Fruit fly (Drosophila melanogaster) whole organism, embryonic: ENCODE measurements around the gene tsl.

ENCODE experiments used
- Abd-B ChIP-seq: fragments of 200-800 bp; sonication (Bioruptor generic); optimal IDR thresholded peaks from 2 replicates; lab custom pipeline; 2018; ENCODE audit warnings: missing biosample characterization, mild to moderate bottlenecking, missing genetic modification characterization, moderate library complexity
- Antp ChIP-seq: fragments of 200-800 bp; sonication (Bioruptor generic); optimal IDR thresholded peaks from 3 replicates; lab custom pipeline; 2016; ENCODE audit warnings: missing biosample characterization, missing genetic modification characterization
- CG10147 ChIP-seq: fragments of 200-800 bp; sonication (Bioruptor generic); optimal IDR thresholded peaks from 2 replicates; lab custom pipeline; 2019; ENCODE audit warnings: missing biosample characterization, mild to moderate bottlenecking, missing genetic modification characterization, moderate library complexity
- CG10654 ChIP-seq: fragments of 200-800 bp; sonication (Bioruptor generic); optimal IDR thresholded peaks from 2 replicates; lab custom pipeline; 2016; ENCODE audit warnings: missing biosample characterization, missing genetic modification characterization
- CG11560 ChIP-seq: fragments of 200-800 bp; sonication (Bioruptor generic); IDR thresholded peaks from 3 replicates; pipeline ENCODE4 v1.3.6; 2022; ENCODE audit warnings: missing biosample characterization, missing genetic modification characterization
- CG1529 ChIP-seq: fragments of 200-800 bp; sonication (Bioruptor generic); optimal IDR thresholded peaks from 3 replicates; lab custom pipeline; 2018; ENCODE audit warnings: missing biosample characterization, missing genetic modification characterization
- CG2678 ChIP-seq: fragments of 200-800 bp; sonication (Bioruptor generic); optimal IDR thresholded peaks from 3 replicates; lab custom pipeline; 2019; ENCODE audit warnings: missing biosample characterization, mild to moderate bottlenecking, missing genetic modification characterization, moderate library complexity
- CG30020 ChIP-seq: fragments of 200-800 bp; optimal IDR thresholded peaks from 2 replicates; lab custom pipeline; 2019; ENCODE audit warnings: missing biosample characterization, mild to moderate bottlenecking, missing genetic modification characterization, moderate library complexity
- CG32532 ChIP-seq: fragments of 200-800 bp; sonication (Bioruptor generic); IDR thresholded peaks from 2 replicates; pipeline ENCODE4 v1.3.6; 2022; ENCODE audit warnings: missing biosample characterization, missing genetic modification characterization
- CG3407 ChIP-seq: fragments of 200-800 bp; sonication (Bioruptor generic); optimal IDR thresholded peaks from 2 replicates; lab custom pipeline; 2018; ENCODE audit warnings: missing biosample characterization, mild to moderate bottlenecking, missing genetic modification characterization
- CG4707 ChIP-seq: fragments of 200-800 bp; sonication (Bioruptor generic); optimal IDR thresholded peaks from 2 replicates; lab custom pipeline; 2018; ENCODE audit warnings: missing biosample characterization, mild to moderate bottlenecking, missing genetic modification characterization, moderate library complexity
- CG7357 ChIP-seq: fragments of 200-800 bp; sonication (Bioruptor generic); IDR thresholded peaks from 3 replicates; pipeline ENCODE4 v1.3.6; 2022; ENCODE audit warnings: missing biosample characterization, missing genetic modification characterization
- CG7556 ChIP-seq: fragments of 200-800 bp; sonication (Bioruptor generic); optimal IDR thresholded peaks from 2 replicates; lab custom pipeline; 2017; ENCODE audit warnings: missing biosample characterization, mild to moderate bottlenecking, missing genetic modification characterization
- CG7928 ChIP-seq: fragments of 200-800 bp; sonication (Bioruptor generic); optimal IDR thresholded peaks from 2 replicates; lab custom pipeline; 2017; ENCODE audit warnings: missing biosample characterization, mild to moderate bottlenecking, missing genetic modification characterization
- E2f1 ChIP-seq: fragments of 200-800 bp; sonication (Bioruptor generic); IDR thresholded peaks from 2 replicates; pipeline ENCODE4 v1.3.6; 2022; ENCODE audit warnings: missing biosample characterization, missing genetic modification characterization
- Fer1 ChIP-seq: fragments of 200-800 bp; sonication (Bioruptor generic); optimal IDR thresholded peaks from 2 replicates; lab custom pipeline; 2017; ENCODE audit warnings: missing biosample characterization, mild to moderate bottlenecking, missing genetic modification characterization
- Gug ChIP-seq: fragments of 200-800 bp; sonication (Bioruptor generic); IDR thresholded peaks from 4 replicates; pipeline ENCODE4 v1.3.6; 2022; ENCODE audit warnings: missing biosample characterization, missing genetic modification characterization
- Hey ChIP-seq: fragments of 200-800 bp; sonication (Bioruptor generic); optimal IDR thresholded peaks from 3 replicates; lab custom pipeline; 2018; ENCODE audit warnings: missing biosample characterization, mild to moderate bottlenecking, missing genetic modification characterization
- Hmr ChIP-seq: fragments of 200-800 bp; sonication (Bioruptor generic); optimal IDR thresholded peaks from 3 replicates; lab custom pipeline; 2017; ENCODE audit warnings: mild to moderate bottlenecking, missing biosample characterization, missing genetic modification reagents, missing genetic modification characterization
- Hr3 ChIP-seq: fragments of 200-800 bp; sonication (Bioruptor generic); optimal IDR thresholded peaks from 3 replicates; lab custom pipeline; 2016; ENCODE audit warnings: missing biosample characterization, missing genetic modification characterization
- Mrtf ChIP-seq: fragments of 200-800 bp; sonication (Bioruptor generic); IDR thresholded peaks from 3 replicates; pipeline ENCODE4 v1.3.6; 2022; ENCODE audit warnings: missing biosample characterization, missing genetic modification characterization
- Myb ChIP-seq: fragments of 200-800 bp; sonication (Bioruptor generic); optimal IDR thresholded peaks from 2 replicates; lab custom pipeline; 2016; ENCODE audit warnings: missing biosample characterization, missing genetic modification characterization
- NK7.1 ChIP-seq: fragments of 200-800 bp; sonication (Bioruptor generic); optimal IDR thresholded peaks from 3 replicates; lab custom pipeline; 2016; ENCODE audit warnings: missing biosample characterization, missing genetic modification characterization
- Neu2 ChIP-seq: fragments of 200-800 bp; sonication (Bioruptor generic); optimal IDR thresholded peaks from 3 replicates; lab custom pipeline; 2016; ENCODE audit warnings: missing biosample characterization, missing genetic modification characterization, borderline replicate concordance
- Sox100B ChIP-seq: fragments of 200-800 bp; sonication (Bioruptor generic); optimal IDR thresholded peaks from 3 replicates; lab custom pipeline; 2018; ENCODE audit warnings: missing biosample characterization, mild to moderate bottlenecking, missing genetic modification characterization
- Sox102F ChIP-seq: fragments of 200-800 bp; sonication (Bioruptor generic); optimal IDR thresholded peaks from 2 replicates; lab custom pipeline; 2018; ENCODE audit warnings: missing biosample characterization, mild to moderate bottlenecking, missing genetic modification characterization, moderate library complexity
- Ssrp ChIP-seq: fragments of 200-800 bp; sonication (Bioruptor generic); optimal IDR thresholded peaks from 2 replicates; lab custom pipeline; 2018; ENCODE audit warnings: missing biosample characterization, mild to moderate bottlenecking, missing genetic modification characterization, moderate library complexity
- Taf1 ChIP-seq: fragments of 200-800 bp; sonication (Bioruptor generic); IDR thresholded peaks from 2 replicates; pipeline ENCODE4 v1.3.6; 2022; ENCODE audit warnings: missing biosample characterization, missing genetic modification characterization
- al ChIP-seq: fragments of 200-800 bp; sonication (Bioruptor generic); IDR thresholded peaks from 2 replicates; pipeline ENCODE4 v1.3.6; 2022; ENCODE audit warnings: missing biosample characterization, missing genetic modification characterization
- aop ChIP-seq: fragments of 200-800 bp; sonication (Bioruptor generic); IDR thresholded peaks from 2 replicates; pipeline ENCODE4 v1.3.6; 2022; ENCODE audit warnings: missing biosample characterization, missing genetic modification characterization
- caup ChIP-seq: fragments of 200-800 bp; sonication (Bioruptor generic); optimal IDR thresholded peaks from 3 replicates; lab custom pipeline; 2017; ENCODE audit warnings: missing biosample characterization, mild to moderate bottlenecking, missing genetic modification characterization, moderate library complexity; ENCODE audit not compliant: severe bottlenecking
- chn ChIP-seq: fragments of 200-800 bp; sonication (Bioruptor generic); optimal IDR thresholded peaks from 2 replicates; lab custom pipeline; 2016; ENCODE audit warnings: missing biosample characterization, missing genetic modification characterization
- dati ChIP-seq: fragments of 200-800 bp; sonication (Bioruptor generic); IDR thresholded peaks from 2 replicates; pipeline ENCODE4 v1.3.6; 2022; ENCODE audit warnings: missing biosample characterization, missing genetic modification characterization
- disco-r ChIP-seq: fragments of 200-800 bp; sonication (Bioruptor generic); optimal IDR thresholded peaks from 2 replicates; lab custom pipeline; 2016; ENCODE audit warnings: missing biosample characterization, missing genetic modification characterization
- dmrt11E ChIP-seq: fragments of 200-800 bp; sonication (Bioruptor generic); optimal IDR thresholded peaks from 3 replicates; lab custom pipeline; 2018; ENCODE audit warnings: missing biosample characterization, mild to moderate bottlenecking, missing genetic modification characterization, moderate library complexity
- dpn ChIP-seq, 2 experiments: fragments of 200-800 bp; sonication (Bioruptor generic); optimal IDR thresholded peaks; 3 replicates each; lab custom pipeline; 2016; ENCODE audit warnings: missing biosample characterization in 2 of 2, missing genetic modification characterization in 2 of 2
- ems ChIP-seq: fragments of 200-800 bp; sonication (Bioruptor generic); optimal IDR thresholded peaks from 3 replicates; lab custom pipeline; 2016; ENCODE audit warnings: missing biosample characterization, missing genetic modification characterization
- fd96Cb ChIP-seq: fragments of 200-800 bp; sonication (Bioruptor generic); optimal IDR thresholded peaks from 2 replicates; lab custom pipeline; 2018; ENCODE audit warnings: missing biosample characterization, mild to moderate bottlenecking, missing genetic modification characterization, moderate library complexity
- gfzf ChIP-seq: fragments of 200-800 bp; sonication (Bioruptor generic); optimal IDR thresholded peaks from 2 replicates; lab custom pipeline; 2016; ENCODE audit warnings: missing biosample characterization, mild to moderate bottlenecking, missing genetic modification characterization, moderate library complexity
- gro ChIP-seq: fragments of 200-800 bp; sonication (Bioruptor generic); optimal IDR thresholded peaks from 2 replicates; lab custom pipeline; 2016; ENCODE audit warnings: missing biosample characterization, missing genetic modification characterization
- gsb-n ChIP-seq: fragments of 200-800 bp; sonication (Bioruptor generic); optimal IDR thresholded peaks from 3 replicates; lab custom pipeline; 2018; ENCODE audit warnings: missing biosample characterization, mild to moderate bottlenecking, missing genetic modification characterization
- mld ChIP-seq: fragments of 200-800 bp; sonication (Bioruptor generic); IDR thresholded peaks from 3 replicates; pipeline ENCODE4 v1.3.6; 2022; ENCODE audit warnings: missing biosample characterization, missing genetic modification characterization; ENCODE audit not compliant: partially characterized antibody
- peb ChIP-seq: fragments of 200-800 bp; sonication (Bioruptor generic); IDR thresholded peaks from 2 replicates; pipeline ENCODE4 v1.3.6; 2022; ENCODE audit warnings: missing biosample characterization, missing genetic modification characterization
- pfk ChIP-seq: fragments of 200-800 bp; sonication (Bioruptor generic); optimal IDR thresholded peaks from 2 replicates; lab custom pipeline; 2018; ENCODE audit warnings: missing biosample characterization, mild to moderate bottlenecking, missing genetic modification characterization, moderate library complexity
- sens ChIP-seq: fragments of 200-800 bp; sonication (Bioruptor generic); peaks from one replicate; lab custom pipeline; 2016; ENCODE audit warnings: missing biosample characterization, missing genetic modification characterization
- slp2 ChIP-seq: fragments of 200-800 bp; sonication (Bioruptor generic); optimal IDR thresholded peaks from 2 replicates; lab custom pipeline; 2016; ENCODE audit warnings: missing biosample characterization, missing genetic modification characterization
- tio ChIP-seq: fragments of 200-800 bp; sonication (Bioruptor generic); optimal IDR thresholded peaks from 2 replicates; lab custom pipeline; 2017; ENCODE audit warnings: missing biosample characterization, missing genetic modification characterization, inconsistent platforms
- tna ChIP-seq: fragments of 200-800 bp; sonication (Bioruptor generic); IDR thresholded peaks from 2 replicates; pipeline ENCODE4 v1.3.6; 2022; ENCODE audit warnings: missing biosample characterization, missing genetic modification characterization; ENCODE audit not compliant: partially characterized antibody
- tup ChIP-seq: fragments of 200-800 bp; sonication (Bioruptor generic); optimal IDR thresholded peaks from 2 replicates; lab custom pipeline; 2016; ENCODE audit warnings: missing biosample characterization, mild to moderate bottlenecking, missing genetic modification characterization, moderate library complexity
- zfh2 ChIP-seq: fragments of 200-800 bp; sonication (Bioruptor generic); optimal IDR thresholded peaks from 2 replicates; lab custom pipeline; 2016; ENCODE audit warnings: missing biosample characterization, missing genetic modification characterization

The tsl gene

dm6 chr3R:21828785-21829486 is 46.6 kb upstream of the tsl start (continued):
- TF ChIP-seq sens (peak; percentile 88), CG11560 (no peak), peb (GFP tag; lab: Robert Waterston, UW) (peak; percentile 53; the same call in 1 of the 2 replicates), CG10654 (peak; percentile 41), gsb-n (tag; lab: Kevin White, UChicago) (peak; percentile 96), Abd-B (GFP tag; lab: Kevin White, UChicago) (peak; percentile 49), tup (GFP tag; lab: Kevin White, UChicago) (no peak), Hr3 (GFP tag; lab: Kevin White, UChicago) (peak; percentile 54), dpn (GFP tag; optimal IDR thresholded peaks at IDR 0.05; lab: Kevin White, UChicago) (peak in 1 of 2 experiments; percentile 41), CG7556 (GFP tag; lab: Kevin White, UChicago) (peak; percentile 71), Mrtf (GFP tag; lab: Robert Waterston, UW) (no peak; the same call in 2 of the 3 replicates), CG3407 (GFP tag; lab: Kevin White, UChicago) (peak; percentile 76), pfk (GFP tag; lab: Kevin White, UChicago) (no peak), Sox102F (GFP tag; lab: Kevin White, UChicago) (peak; percentile 75), CG32532 (GFP tag; lab: Robert Waterston, UW) (no peak), CG10147 (GFP tag; lab: Kevin White, UChicago) (no peak), disco-r (GFP tag; lab: Kevin White, UChicago) (no peak), dmrt11E (tag; lab: Kevin White, UChicago) (peak; percentile 97), tna (GFP tag; lab: Robert Waterston, UW) (no peak), gfzf (no peak), CG4707 (GFP tag; lab: Kevin White, UChicago) (peak; percentile 58), gro (no peak), Fer1 (no peak), Hmr (GFP tag; lab: Kevin White, UChicago) (no peak), mld (GFP tag; lab: Robert Waterston, UW) (no peak), Myb (GFP tag; lab: Kevin White, UChicago) (no peak), Gug (GFP tag; lab: Robert Waterston, UW) (0 out of 4 replicates have a peak, but pooled peaks have one; percentile 15), CG1529 (GFP tag; lab: Kevin White, UChicago) (peak; percentile 78), Hey (tag; lab: Kevin White, UChicago) (no peak), fd96Cb (tag; lab: Kevin White, UChicago) (peak; percentile 84), aop (no peak), CG7357 (GFP tag; lab: Robert Waterston, UW) (0 out of 3 replicates have a peak, but pooled peaks have one; percentile 10), E2f1 (GFP tag; lab: Robert Waterston, UW) (no peak; the same call in 1 of the 2 replicates), tio (peak; percentile 62), Antp (no peak), Ssrp (peak; percentile 88), NK7.1 (GFP tag; lab: Kevin White, UChicago) (no peak), Neu2 (no peak), slp2 (GFP tag; lab: Kevin White, UChicago) (no peak), CG30020 (peak; percentile 63), chn (GFP tag; lab: Kevin White, UChicago) (peak; percentile 4), al (no peak), CG2678 (tag; lab: Kevin White, UChicago) (peak; percentile 76), dati (GFP tag; lab: Robert Waterston, UW) (no peak), Sox100B (GFP tag; lab: Kevin White, UChicago) (peak; percentile 76), zfh2 (no peak), CG7928 (no peak), Taf1 (GFP tag; lab: Robert Waterston, UW) (no peak), ems (GFP tag; lab: Kevin White, UChicago) (peak; percentile 7), caup (GFP tag; lab: Kevin White, UChicago) (no peak)
